Worm (Caenorhabditis elegans): Measurements from ENCODE around the gene sax-3.

sax-3 gene

DNA sequence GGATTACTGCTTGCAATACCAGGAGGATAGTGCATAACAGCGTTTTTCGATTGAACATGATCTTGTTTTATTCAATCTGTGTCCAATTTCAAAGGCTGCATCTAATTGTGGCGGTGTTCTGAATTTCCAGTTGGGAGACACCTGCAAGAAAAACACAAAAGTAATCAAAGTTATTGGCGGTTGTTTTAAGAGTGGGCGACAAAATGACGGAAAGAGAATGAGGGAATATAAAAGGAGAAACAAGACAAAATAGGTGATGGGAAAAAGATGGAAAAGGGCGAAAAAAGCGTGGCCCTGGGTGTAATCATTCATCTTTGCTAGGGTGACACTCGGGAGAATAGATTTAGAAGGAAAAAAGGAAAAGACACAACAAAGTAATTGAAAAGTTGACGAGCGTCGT is at the start of gene sax-3, which contains the start of gene ZK377.15:
Gene sax-3 (minus strand): TSS at position 143 of the 400 bp plus-strand sequence.
Gene ZK377.15 (minus strand): TSS at position 101 of the 400 bp plus-strand sequence.
- TF ChIP-seq nhr-237 (tag; optimal IDR thresholded peaks at IDR 0.05) = no peak
- TF ChIP-seq snpc-4 (tag; optimal IDR thresholded peaks at IDR 0.05) = no peak
- no peak for TF ChIP-seq elt-3 (tag; optimal IDR thresholded peaks at IDR 0.05)
- TF ChIP-seq lsy-2 (tag; optimal IDR thresholded peaks at IDR 0.05) = no peak
- TF ChIP-seq nhr-2 (tag; optimal IDR thresholded peaks at IDR 0.05) = no peak
- no peak for TF ChIP-seq nhr-12 (tag; optimal IDR thresholded peaks at IDR 0.05)
- no peak for TF ChIP-seq ztf-11 (tag; optimal IDR thresholded peaks at IDR 0.05)
- no peak for TF ChIP-seq sptf-1 (tag; optimal IDR thresholded peaks at IDR 0.05)
- TF ChIP-seq unc-120 (tag; optimal IDR thresholded peaks at IDR 0.05; ENCODE audit: poor library complexity, severe bottlenecking) = no peak
- no peak for TF ChIP-seq ham-2 (GFP tag; optimal IDR thresholded peaks at IDR 0.05)
- no peak for TF ChIP-seq elt-1 (tag; optimal IDR thresholded peaks at IDR 0.05; ENCODE audit: borderline replicate concordance, insufficient read depth)
- TF ChIP-seq nhr-28 (tag; optimal IDR thresholded peaks at IDR 0.05) = no peak
- TF ChIP-seq mls-2 (tag; optimal IDR thresholded peaks at IDR 0.05) = no peak
- no peak for TF ChIP-seq ceh-83 (GFP tag; optimal IDR thresholded peaks at IDR 0.05)
- no peak for TF ChIP-seq drap-1 (GFP tag; optimal IDR thresholded peaks at IDR 0.05)
- TF ChIP-seq ceh-43 (GFP tag; optimal IDR thresholded peaks at IDR 0.05) = no peak
- TF ChIP-seq lin-32 (GFP tag; optimal IDR thresholded peaks at IDR 0.05) = no peak

DNA sequence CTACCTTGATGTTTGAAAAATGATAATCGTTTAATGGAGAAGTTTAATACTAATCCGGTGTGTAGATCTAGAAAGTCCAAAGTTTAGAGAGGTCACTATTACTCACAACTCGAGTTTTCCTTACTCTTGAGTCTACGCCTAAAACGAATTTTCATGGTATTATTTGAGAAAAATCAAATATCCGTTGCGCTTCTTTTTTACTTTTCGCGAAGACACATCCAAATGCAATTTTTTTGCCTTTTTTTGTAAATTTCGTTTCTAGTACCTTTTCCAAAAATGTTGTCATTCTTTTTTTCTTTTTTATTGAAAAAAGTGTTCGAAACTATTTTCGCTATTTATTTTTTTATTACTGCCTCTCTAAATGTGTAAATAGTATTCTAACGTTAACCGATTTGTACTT is 48.0 kb upstream of the sax-3 start:
- TF ChIP-seq ces-1 (GFP tag; optimal IDR thresholded peaks at IDR 0.05) (peak; percentile 54), flh-1 (GFP tag; optimal IDR thresholded peaks at IDR 0.05) (no peak)

- TF ChIP-seq lin-32 (GFP tag; optimal IDR thresholded peaks at IDR 0.05) = no peak
- TF ChIP-seq M03D4.4 (tag; optimal IDR thresholded peaks at IDR 0.05) = no peak
- TF ChIP-seq nhr-28 (tag; optimal IDR thresholded peaks at IDR 0.05) = no peak
- TF ChIP-seq nhr-2 (tag; optimal IDR thresholded peaks at IDR 0.05) = no peak
- no peak for TF ChIP-seq mls-2 (tag; optimal IDR thresholded peaks at IDR 0.05)
- no peak for TF ChIP-seq flh-1 (GFP tag; optimal IDR thresholded peaks at IDR 0.05)
- no peak for TF ChIP-seq unc-39 (tag; optimal IDR thresholded peaks at IDR 0.05)
- no peak for TF ChIP-seq sem-2 (GFP tag; optimal IDR thresholded peaks at IDR 0.05)
- no peak for TF ChIP-seq unc-62 (GFP tag; optimal IDR thresholded peaks at IDR 0.05)
Observed at ce11 chrX:3508906-3509305, 43.2 kb upstream of the sax-3 start, which contains the start of gene sox-4. TSS of gene sox-4 (minus strand) at chrX:3509006.

ce11 chrX:3507214-3507613 is 41.5 kb upstream of the sax-3 start:
- TF ChIP-seq M03D4.4 (tag; optimal IDR thresholded peaks at IDR 0.05) (no peak), tbx-8 (GFP tag; optimal IDR thresholded peaks at IDR 0.05) (no peak), bed-3 (GFP tag; optimal IDR thresholded peaks at IDR 0.05) (no peak), hlh-1 (tag; optimal IDR thresholded peaks at IDR 0.05) (no peak), blmp-1 (tag; optimal IDR thresholded peaks at IDR 0.05) (no peak), lin-13 (tag; optimal IDR thresholded peaks at IDR 0.05) (no peak), cnd-1 (tag; optimal IDR thresholded peaks at IDR 0.05) (no peak), unc-39 (tag; optimal IDR thresholded peaks at IDR 0.05) (no peak), nhr-237 (tag; optimal IDR thresholded peaks at IDR 0.05) (no peak), zip-8 (tag; optimal IDR thresholded peaks at IDR 0.05) (no peak), elt-1 (tag; optimal IDR thresholded peaks at IDR 0.05; ENCODE audit: borderline replicate concordance, insufficient read depth) (no peak), lin-32 (GFP tag; optimal IDR thresholded peaks at IDR 0.05) (no peak)

DNA sequence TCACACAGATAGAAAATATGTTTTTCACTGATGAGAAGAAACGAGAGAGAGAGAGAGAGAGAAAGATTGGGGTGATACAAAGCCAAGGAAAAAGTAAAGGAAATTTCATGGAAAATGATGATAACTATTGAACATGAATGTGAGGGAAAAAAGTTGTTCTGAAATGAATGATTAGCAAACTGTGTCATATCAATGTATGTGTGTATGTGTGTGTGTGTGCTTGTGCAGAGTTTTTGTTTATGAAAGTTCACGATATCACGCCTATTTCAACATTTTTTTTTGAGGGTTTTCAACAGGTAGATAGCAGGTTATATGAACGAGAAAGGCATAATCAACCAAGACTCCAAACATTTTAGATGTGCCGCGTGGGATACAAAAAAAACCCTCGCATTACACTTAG is 40.8 kb upstream of the sax-3 start:
- no peak for TF ChIP-seq unc-62 (GFP tag; optimal IDR thresholded peaks at IDR 0.05)
- TF ChIP-seq unc-120 (tag; optimal IDR thresholded peaks at IDR 0.05; ENCODE audit: poor library complexity, severe bottlenecking) = no peak

DNA sequence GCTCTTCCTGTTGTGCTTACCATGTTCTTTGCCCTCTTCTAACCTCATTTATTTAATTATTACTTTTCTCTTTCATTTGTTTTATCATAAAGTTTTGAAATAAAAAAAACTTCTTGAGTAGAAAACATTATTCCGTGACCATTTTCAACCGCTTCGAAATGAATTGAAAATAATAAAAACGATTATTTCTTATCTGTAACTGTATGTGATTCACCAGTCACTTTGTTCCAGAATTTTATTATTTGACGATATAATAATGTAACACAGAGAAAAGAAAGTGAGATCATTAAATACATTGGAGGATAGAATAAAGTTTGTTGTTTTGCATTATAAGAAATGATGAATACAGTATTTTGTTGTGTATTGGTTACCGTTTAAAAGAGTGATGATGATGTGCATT is 39.3 kb upstream of the sax-3 start:
- TF ChIP-seq nhr-76 (tag; optimal IDR thresholded peaks at IDR 0.05) (no peak), unc-120 (tag; optimal IDR thresholded peaks at IDR 0.05; ENCODE audit: poor library complexity, severe bottlenecking) (no peak), nhr-12 (tag; optimal IDR thresholded peaks at IDR 0.05) (no peak)
